Fruit fly (Drosophila melanogaster): ENCODE results near the gene RpLP1.
A peak's percentile ranks its signal among the peaks of the same experiment; 100 is the strongest.

RpLP1 gene

dm6 chr2L:419620-420184 lies at the start of gene RpLP1, which contains the start of gene CG13690:
Gene RpLP1, plus strand, starts transcription at chr2L:419952.
Gene CG13690, minus strand, starts transcription at chr2L:419652.
- TF ChIP-seq CG11617 (GFP tag; optimal IDR thresholded peaks at IDR 0.05) (peak; percentile 92), CG1620 (GFP tag; optimal IDR thresholded peaks at IDR 0.05) (peak; percentile 71), Hr96 (GFP tag; optimal IDR thresholded peaks at IDR 0.05) (peak; percentile 87), CG5204 (GFP tag; optimal IDR thresholded peaks at IDR 0.05) (no peak), tj (GFP tag; optimal IDR thresholded peaks at IDR 0.05) (peak; percentile 66), Clk (GFP tag; optimal IDR thresholded peaks at IDR 0.05) (peak; percentile 26), pad (GFP tag; optimal IDR thresholded peaks at IDR 0.05) (peak; percentile 67), CG7101 (tag; optimal IDR thresholded peaks at IDR 0.05) (peak; percentile 86), ovo (GFP tag; optimal IDR thresholded peaks at IDR 0.05) (peak; percentile 68), CG14711 (tag; optimal IDR thresholded peaks at IDR 0.05) (peak; percentile 67), CG33017 (tag; optimal IDR thresholded peaks at IDR 0.05) (peak; percentile 76), cic (GFP tag; optimal IDR thresholded peaks at IDR 0.05) (peak; percentile 68), toe (GFP tag; optimal IDR thresholded peaks at IDR 0.05) (peak; percentile 58), kay (GFP tag; ENCODE audit: borderline replicate concordance) (peak; percentile 100), Crg-1 (GFP tag; optimal IDR thresholded peaks at IDR 0.05) (peak; percentile 76), bab1 (GFP tag; optimal IDR thresholded peaks at IDR 0.05) (peak; percentile 87), CG12768 (GFP tag; optimal IDR thresholded peaks at IDR 0.05) (peak; percentile 78), CG7045 (GFP tag; optimal IDR thresholded peaks at IDR 0.05) (peak; percentile 83), cnc (optimal IDR thresholded peaks at IDR 0.05) (no peak), Mnt (GFP tag; optimal IDR thresholded peaks at IDR 0.05) (peak; percentile 83)

dm6 chr2L:371747-372146 lies 48.0 kb upstream of the RpLP1 start:
- TF ChIP-seq pad (GFP tag; optimal IDR thresholded peaks at IDR 0.05) (no peak), Hr96 (GFP tag; optimal IDR thresholded peaks at IDR 0.05) (no peak), tj (GFP tag; optimal IDR thresholded peaks at IDR 0.05) (no peak), Clk (GFP tag; optimal IDR thresholded peaks at IDR 0.05) (no peak), toe (GFP tag; optimal IDR thresholded peaks at IDR 0.05) (no peak), kay (GFP tag; ENCODE audit: borderline replicate concordance) (no peak), CG12768 (GFP tag; optimal IDR thresholded peaks at IDR 0.05) (no peak), CG5204 (GFP tag; optimal IDR thresholded peaks at IDR 0.05) (no peak), CG7045 (GFP tag; optimal IDR thresholded peaks at IDR 0.05) (no peak), CG1620 (GFP tag; optimal IDR thresholded peaks at IDR 0.05) (no peak), ovo (GFP tag; optimal IDR thresholded peaks at IDR 0.05) (no peak), cic (GFP tag; optimal IDR thresholded peaks at IDR 0.05) (no peak), Crg-1 (GFP tag; optimal IDR thresholded peaks at IDR 0.05) (no peak), Mnt (GFP tag; optimal IDR thresholded peaks at IDR 0.05) (no peak), bab1 (GFP tag; optimal IDR thresholded peaks at IDR 0.05) (no peak), CG7101 (tag; optimal IDR thresholded peaks at IDR 0.05) (no peak)

dm6 chr2L:377780-378222 lies 42.0 kb upstream of the RpLP1 start, which contains the start of gene al:
Gene al, plus strand, starts transcription at chr2L:378112.
- no peak for TF ChIP-seq cnc (optimal IDR thresholded peaks at IDR 0.05)
- TF ChIP-seq Mnt (GFP tag; optimal IDR thresholded peaks at IDR 0.05) = no peak
- TF ChIP-seq pad (GFP tag; optimal IDR thresholded peaks at IDR 0.05) = no peak
- TF ChIP-seq Hr96 (GFP tag; optimal IDR thresholded peaks at IDR 0.05) = no peak
- TF ChIP-seq Crg-1 (GFP tag; optimal IDR thresholded peaks at IDR 0.05) = no peak
- no peak for TF ChIP-seq kay (GFP tag; ENCODE audit: borderline replicate concordance)
- TF ChIP-seq toe (GFP tag; optimal IDR thresholded peaks at IDR 0.05) = no peak
- TF ChIP-seq bab1 (GFP tag; optimal IDR thresholded peaks at IDR 0.05) = no peak
- TF ChIP-seq cic (GFP tag; optimal IDR thresholded peaks at IDR 0.05) = no peak
- no peak for TF ChIP-seq CG7101 (tag; optimal IDR thresholded peaks at IDR 0.05)
- TF ChIP-seq CG14711 (tag; optimal IDR thresholded peaks at IDR 0.05) = no peak
- TF ChIP-seq CG33017 (tag; optimal IDR thresholded peaks at IDR 0.05) = no peak
- TF ChIP-seq CG12768 (GFP tag; optimal IDR thresholded peaks at IDR 0.05) = no peak
- TF ChIP-seq CG5204 (GFP tag; optimal IDR thresholded peaks at IDR 0.05) = no peak
- TF ChIP-seq CG11617 (GFP tag; optimal IDR thresholded peaks at IDR 0.05) = no peak
- no peak for TF ChIP-seq CG1620 (GFP tag; optimal IDR thresholded peaks at IDR 0.05)

- TF ChIP-seq ovo (GFP tag; optimal IDR thresholded peaks at IDR 0.05) = no peak
- TF ChIP-seq CG12768 (GFP tag; optimal IDR thresholded peaks at IDR 0.05) = no peak
- TF ChIP-seq Crg-1 (GFP tag; optimal IDR thresholded peaks at IDR 0.05) = no peak
- TF ChIP-seq cic (GFP tag; optimal IDR thresholded peaks at IDR 0.05) = no peak
- no peak for TF ChIP-seq pad (GFP tag; optimal IDR thresholded peaks at IDR 0.05)
- no peak for TF ChIP-seq Hr96 (GFP tag; optimal IDR thresholded peaks at IDR 0.05)
- no peak for TF ChIP-seq CG7045 (GFP tag; optimal IDR thresholded peaks at IDR 0.05)
- no peak for TF ChIP-seq CG1620 (GFP tag; optimal IDR thresholded peaks at IDR 0.05)
- TF ChIP-seq tj (GFP tag; optimal IDR thresholded peaks at IDR 0.05) = no peak
- TF ChIP-seq Clk (GFP tag; optimal IDR thresholded peaks at IDR 0.05) = no peak
- no peak for TF ChIP-seq CG11617 (GFP tag; optimal IDR thresholded peaks at IDR 0.05)
- no peak for TF ChIP-seq CG33017 (tag; optimal IDR thresholded peaks at IDR 0.05)
- no peak for TF ChIP-seq toe (GFP tag; optimal IDR thresholded peaks at IDR 0.05)
These were observed 40.8 kb upstream of the RpLP1 start for dm6 chr2L:378815-379440.

- TF ChIP-seq CG12768 (GFP tag; optimal IDR thresholded peaks at IDR 0.05) (no peak), cnc (optimal IDR thresholded peaks at IDR 0.05) (no peak)
These were observed 36.9 kb upstream of the RpLP1 start for dm6 chr2L:382807-383206.

dm6 chr2L:390509-390908 lies 29.2 kb upstream of the RpLP1 start:
- no peak for TF ChIP-seq Crg-1 (GFP tag; optimal IDR thresholded peaks at IDR 0.05)
- no peak for TF ChIP-seq bab1 (GFP tag; optimal IDR thresholded peaks at IDR 0.05)
- no peak for TF ChIP-seq CG33017 (tag; optimal IDR thresholded peaks at IDR 0.05)
- no peak for TF ChIP-seq toe (GFP tag; optimal IDR thresholded peaks at IDR 0.05)
- no peak for TF ChIP-seq kay (GFP tag; ENCODE audit: borderline replicate concordance)

Data from whole organism, adult.